Worm (Caenorhabditis elegans): Measurements from ENCODE around the gene C31H2.3.
A peak's percentile ranks its signal among the peaks of the same experiment; 100 is the strongest.

Gene C31H2.3

DNA sequence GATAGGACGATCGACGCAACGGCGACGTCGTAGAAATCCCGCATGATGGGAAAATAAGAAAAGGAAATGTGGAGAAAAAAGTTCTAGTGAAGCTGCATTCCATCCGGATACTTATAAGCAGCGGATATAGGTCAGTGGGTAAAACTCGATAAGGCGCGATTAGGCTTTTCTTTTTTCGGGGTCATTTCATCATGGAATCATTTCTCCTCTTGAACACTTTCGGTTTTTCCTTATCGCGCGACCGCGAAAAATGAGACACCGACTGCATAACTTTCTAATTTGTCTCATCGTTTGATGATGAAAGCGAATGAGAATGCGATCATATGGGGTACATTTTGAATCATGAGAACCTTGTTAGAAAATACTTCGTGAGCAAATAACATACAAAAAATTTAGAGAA lies 3.8 kb downstream of the C31H2.3 start, which contains the start of gene dpy-8:
dpy-8 (minus strand) TSS at position 88 of the 400 bp plus-strand sequence.
- TF ChIP-seq blmp-1 (tag; optimal IDR thresholded peaks at IDR 0.05; ENCODE audit: insufficient read depth) (peak; percentile 73), C34F6.9 (tag; optimal IDR thresholded peaks at IDR 0.05) (no peak), nhr-6 (tag; optimal IDR thresholded peaks at IDR 0.05) (no peak), nhr-21 (tag; optimal IDR thresholded peaks at IDR 0.05) (peak; percentile 27)

DNA sequence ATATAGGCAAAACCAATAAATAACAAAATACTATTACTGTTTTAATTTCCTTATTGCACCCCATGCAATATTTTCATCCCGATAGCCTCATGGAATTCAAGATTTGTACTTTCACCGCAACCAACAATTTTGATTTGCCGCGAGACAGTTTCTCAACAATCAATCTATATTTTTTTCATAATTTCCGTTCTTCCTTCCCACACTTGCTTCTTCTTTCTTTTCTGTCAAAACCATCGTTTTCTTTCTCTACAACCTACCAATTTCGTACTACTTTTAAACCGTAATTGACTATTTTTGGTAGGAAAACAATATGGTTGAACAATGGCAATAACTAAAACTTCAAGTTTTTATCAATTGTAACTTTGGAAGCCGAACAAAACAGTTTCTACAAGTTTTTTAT lies 6.3 kb downstream of the C31H2.3 start, which contains the start of gene C31H2.14:
C31H2.14 (plus strand) TSS at position 301 of the 400 bp plus-strand sequence.
- TF ChIP-seq ceh-16 (tag; optimal IDR thresholded peaks at IDR 0.05) = no peak
- TF ChIP-seq unc-62 (GFP tag; optimal IDR thresholded peaks at IDR 0.05) = no peak
- no peak for TF ChIP-seq nhr-129 (tag; optimal IDR thresholded peaks at IDR 0.05)
- no peak for TF ChIP-seq nhr-6 (tag; optimal IDR thresholded peaks at IDR 0.05)
- no peak for TF ChIP-seq unc-55 (GFP tag; optimal IDR thresholded peaks at IDR 0.05)
- TF ChIP-seq ztf-11 (tag; optimal IDR thresholded peaks at IDR 0.05) = no peak
- TF ChIP-seq nhr-11 (tag; optimal IDR thresholded peaks at IDR 0.05) = no peak
- TF ChIP-seq aly-2 (tag; optimal IDR thresholded peaks at IDR 0.05) = no peak
- TF ChIP-seq C34F6.9 (tag; optimal IDR thresholded peaks at IDR 0.05) = no peak
- no peak for TF ChIP-seq nhr-23 (tag; optimal IDR thresholded peaks at IDR 0.05)
- TF ChIP-seq crh-2 (tag; optimal IDR thresholded peaks at IDR 0.05) = no peak
- TF ChIP-seq skn-1 (tag; optimal IDR thresholded peaks at IDR 0.05) = no peak

DNA sequence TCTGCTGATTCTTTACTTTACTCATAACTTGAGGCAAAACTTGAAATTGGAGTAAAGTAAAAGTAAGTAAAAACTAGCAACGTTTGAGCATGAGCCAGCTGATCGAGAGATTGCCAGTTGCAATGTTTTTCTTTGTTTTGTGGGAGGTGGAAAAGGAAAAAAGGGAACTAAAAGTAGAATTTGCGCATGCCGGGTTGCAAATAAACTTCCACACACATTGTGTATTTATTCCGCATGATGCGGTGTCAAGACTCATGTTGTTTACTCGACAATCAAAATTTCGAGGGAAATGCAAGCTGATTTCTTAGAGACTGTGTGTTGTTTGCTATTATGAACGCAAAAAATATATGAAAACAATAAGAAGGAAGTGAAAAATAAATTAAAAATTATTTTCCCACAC lies 11.8 kb downstream of the C31H2.3 start:
- TF ChIP-seq egl-27 (tag; optimal IDR thresholded peaks at IDR 0.05) = no peak
- no peak for TF ChIP-seq unc-55 (GFP tag; optimal IDR thresholded peaks at IDR 0.05)
- no peak for TF ChIP-seq dmd-4 (tag; optimal IDR thresholded peaks at IDR 0.05)
- peak; percentile 69 for TF ChIP-seq F13H6.1 (tag; optimal IDR thresholded peaks at IDR 0.05)

DNA sequence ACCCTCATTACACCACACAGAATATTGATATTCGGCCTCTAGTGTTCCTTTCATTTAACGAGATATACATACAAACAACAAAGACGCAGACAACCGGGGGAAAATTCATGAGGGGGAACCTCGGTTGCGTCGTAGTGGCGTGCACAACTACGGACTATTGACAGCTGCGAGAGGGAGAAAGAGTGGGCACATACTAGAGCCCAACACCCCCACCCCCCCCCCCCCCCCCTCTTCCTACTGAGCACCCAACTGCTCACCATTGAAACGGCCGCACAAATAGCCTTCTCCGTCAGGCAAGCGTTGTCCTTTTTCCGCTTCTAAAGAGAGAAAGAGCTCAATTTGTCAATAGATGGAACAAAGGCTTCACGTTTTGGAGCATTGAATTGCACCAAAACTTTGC lies 14.0 kb downstream of the C31H2.3 start:
- TF ChIP-seq mab-5 (tag; optimal IDR thresholded peaks at IDR 0.05) (no peak), ztf-1 (GFP tag; conservative IDR thresholded peaks at IDR 0.05) (no peak), sma-9 (GFP tag; optimal IDR thresholded peaks at IDR 0.05) (peak; percentile 41), sma-9 (tag; optimal IDR thresholded peaks at IDR 0.05) (no peak), unc-55 (GFP tag; optimal IDR thresholded peaks at IDR 0.05) (peak; percentile 21), C34F6.9 (tag; optimal IDR thresholded peaks at IDR 0.05) (peak; percentile 31), Y55F3AM.14 (GFP tag; optimal IDR thresholded peaks at IDR 0.05) (peak; percentile 19), nhr-6 (tag; optimal IDR thresholded peaks at IDR 0.05) (no peak), alr-1 (tag; optimal IDR thresholded peaks at IDR 0.05) (no peak)

DNA sequence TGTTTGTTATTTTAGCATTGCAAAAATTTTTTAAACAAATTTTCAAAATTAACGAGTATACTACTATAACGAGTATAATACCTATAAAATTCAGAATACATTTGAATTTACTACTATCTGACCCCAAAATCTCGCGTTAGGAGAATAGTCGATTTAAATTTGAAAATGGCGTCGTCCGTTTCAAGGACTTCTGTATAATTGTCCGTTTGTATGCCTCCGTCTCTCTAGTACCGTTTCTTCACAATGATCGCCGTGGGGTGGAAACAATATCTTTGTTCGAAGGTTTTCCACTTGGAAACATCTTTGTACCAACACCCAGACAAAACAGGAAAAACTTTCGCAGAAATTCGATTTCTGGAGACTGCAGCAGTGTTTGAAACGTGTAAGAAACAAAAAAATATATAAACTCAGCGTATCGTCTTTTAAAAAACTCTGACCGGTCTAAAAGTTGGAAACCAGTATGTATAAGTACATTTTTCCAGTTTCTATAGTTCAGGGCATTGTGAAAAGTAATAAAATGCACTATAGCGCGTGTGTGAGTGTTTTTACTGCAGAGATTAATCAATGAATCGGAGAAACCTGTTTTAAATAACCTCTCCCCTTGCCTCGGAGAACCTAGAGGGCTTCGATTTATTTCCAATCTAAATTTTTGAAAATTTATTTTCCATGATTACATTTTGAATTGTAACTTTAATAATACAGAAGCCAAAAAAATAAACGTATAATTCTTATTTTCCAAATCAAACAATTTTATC lies 16.3 kb downstream of the C31H2.3 start:
- TF ChIP-seq nhr-129 (tag; optimal IDR thresholded peaks at IDR 0.05) (peak; percentile 5), nhr-10 (tag; optimal IDR thresholded peaks at IDR 0.05) (no peak), nhr-25 (tag; optimal IDR thresholded peaks at IDR 0.05) (peak; percentile 27), ceh-16 (tag; optimal IDR thresholded peaks at IDR 0.05) (peak; percentile 49), sma-9 (GFP tag; optimal IDR thresholded peaks at IDR 0.05) (peak; percentile 42), sma-9 (tag; optimal IDR thresholded peaks at IDR 0.05) (no peak)

DNA sequence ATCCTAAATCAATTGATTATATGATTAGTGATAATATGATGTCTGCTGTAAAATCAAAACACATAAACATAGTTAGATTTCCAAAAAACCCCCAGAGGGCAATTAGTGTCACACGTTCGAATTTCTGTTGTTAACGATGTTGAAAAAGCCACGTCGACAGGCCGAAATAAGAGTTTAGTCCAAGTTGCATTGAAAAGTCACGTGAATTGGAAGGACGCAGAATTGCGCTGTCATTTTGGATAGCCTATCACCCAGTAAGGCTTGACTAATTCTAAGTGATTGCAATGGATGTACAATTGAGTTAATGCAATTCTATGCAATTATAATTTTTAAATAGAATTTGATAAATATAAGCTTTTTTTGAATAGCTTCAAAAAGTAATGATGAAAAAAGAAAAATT lies 18.6 kb downstream of the C31H2.3 start:
- TF ChIP-seq crh-2 (tag; optimal IDR thresholded peaks at IDR 0.05) = peak; percentile 76
- peak; percentile 24 for TF ChIP-seq nhr-129 (tag; optimal IDR thresholded peaks at IDR 0.05)
- peak; percentile 0 for TF ChIP-seq sma-3 (GFP tag; optimal IDR thresholded peaks at IDR 0.05)
- peak; percentile 8 for TF ChIP-seq nhr-25 (tag; optimal IDR thresholded peaks at IDR 0.05)
- TF ChIP-seq nhr-77 (tag; optimal IDR thresholded peaks at IDR 0.05) = no peak

DNA sequence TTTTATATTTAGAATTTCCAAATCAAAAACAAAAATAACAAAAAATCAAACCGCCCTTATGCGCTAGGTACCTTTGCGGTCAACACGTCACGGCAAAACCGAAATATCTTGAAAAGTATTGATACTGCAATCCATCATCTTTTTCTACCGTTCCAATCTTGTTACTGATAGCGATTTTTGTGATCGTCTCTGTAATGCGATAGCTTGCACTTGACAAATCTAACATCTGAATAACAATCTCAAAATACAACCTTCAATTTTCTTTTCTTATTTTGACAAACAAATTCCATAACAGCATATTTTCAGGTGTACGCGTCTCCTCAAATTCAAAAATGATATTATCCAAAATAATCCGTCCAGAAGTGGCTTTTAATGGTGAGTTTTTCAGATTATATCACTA lies 20.2 kb downstream of the C31H2.3 start, which contains the start of gene tbc-7:
tbc-7 (plus strand) TSS at position 301 of the 400 bp plus-strand sequence.
- TF ChIP-seq dmd-4 (tag; optimal IDR thresholded peaks at IDR 0.05) (no peak), fos-1 (tag; optimal IDR thresholded peaks at IDR 0.05) (no peak), lin-13 (GFP tag; optimal IDR thresholded peaks at IDR 0.05) (no peak), mdl-1 (tag; optimal IDR thresholded peaks at IDR 0.05) (no peak), Y55F3AM.14 (GFP tag; optimal IDR thresholded peaks at IDR 0.05) (no peak), elt-1 (tag; optimal IDR thresholded peaks at IDR 0.05) (no peak), nhr-10 (tag; optimal IDR thresholded peaks at IDR 0.05) (no peak), ztf-1 (GFP tag; conservative IDR thresholded peaks at IDR 0.05) (no peak), nhr-77 (tag; optimal IDR thresholded peaks at IDR 0.05) (no peak), ztf-11 (tag; optimal IDR thresholded peaks at IDR 0.05) (no peak), snpc-4 (tag; optimal IDR thresholded peaks at IDR 0.05) (no peak), nhr-6 (tag; optimal IDR thresholded peaks at IDR 0.05) (no peak), C34F6.9 (tag; optimal IDR thresholded peaks at IDR 0.05) (no peak), alr-1 (tag; optimal IDR thresholded peaks at IDR 0.05) (no peak), mab-5 (tag; optimal IDR thresholded peaks at IDR 0.05) (no peak)

Data from whole organism, L2 larva.